Worm (Caenorhabditis elegans): ENCODE measurements around the gene vha-14.

vha-14 gene

DNA sequence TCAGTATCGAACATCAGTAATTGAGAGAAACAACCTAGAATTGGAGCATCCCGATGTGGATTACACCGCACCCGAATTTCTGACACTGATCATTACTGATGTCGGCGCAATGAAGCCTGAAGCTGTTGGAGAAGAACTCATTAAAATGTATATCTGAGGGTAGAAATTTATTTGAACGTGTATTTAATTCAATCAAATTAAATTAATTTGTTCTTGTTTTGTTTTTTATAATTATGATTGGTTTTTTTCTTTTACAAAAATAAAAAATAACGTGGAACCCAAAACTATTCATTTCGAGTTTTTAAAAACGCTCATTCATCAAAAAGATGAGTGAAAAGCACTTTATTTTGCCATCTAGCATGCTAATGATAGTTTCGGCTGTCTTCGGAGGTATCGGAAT lies 36.2 kb downstream of the vha-14 start, which contains the start of gene ZK1098.9:
ZK1098.9 (plus strand) TSS at position 301 of the 400 bp plus-strand sequence.
- TF ChIP-seq ztf-29 (GFP tag; IDR thresholded peaks at IDR 0.05): no peak
- no peak for TF ChIP-seq ref-1 (GFP tag; conservative IDR thresholded peaks at IDR 0.05)
- TF ChIP-seq cog-1 (tag; optimal IDR thresholded peaks at IDR 0.05): no peak

- TF ChIP-seq ztf-23 (GFP tag; IDR thresholded peaks at IDR 0.05): no peak
These were observed 36.9 kb downstream of the vha-14 start, which contains the start of gene ZK1098.12 for ce11 chrIII:9544820-9545219. ZK1098.12 (plus strand) TSS chrIII:9545120.

- TF ChIP-seq T22C8.4 (GFP tag; IDR thresholded peaks at IDR 0.05): peak; percentile 90
- TF ChIP-seq klf-2 (GFP tag; conservative IDR thresholded peaks at IDR 0.05): no peak
- no peak for TF ChIP-seq ztf-29 (GFP tag; IDR thresholded peaks at IDR 0.05)
- TF ChIP-seq ztf-23 (GFP tag; IDR thresholded peaks at IDR 0.05): peak; percentile 70
- no peak for TF ChIP-seq ref-1 (GFP tag; conservative IDR thresholded peaks at IDR 0.05)
- no peak for TF ChIP-seq tab-1 (GFP tag; IDR thresholded peaks at IDR 0.05)
- no peak for TF ChIP-seq med-1 (GFP tag; optimal IDR thresholded peaks at IDR 0.05; ENCODE audit: insufficient read depth)
- 0 out of 2 replicates have a peak, but pooled peaks have one; percentile 63 for TF ChIP-seq flt-1 (GFP tag; IDR thresholded peaks at IDR 0.05)
- TF ChIP-seq cog-1 (tag; optimal IDR thresholded peaks at IDR 0.05): peak; percentile 47
These were observed 38.2 kb downstream of the vha-14 start, which contains the start of gene unc-16 for ce11 chrIII:9546016-9546659. unc-16 (plus strand) TSS chrIII:9546258.

- TF ChIP-seq klf-2 (GFP tag; conservative IDR thresholded peaks at IDR 0.05) (no peak), flt-1 (GFP tag; IDR thresholded peaks at IDR 0.05) (no peak), ztf-23 (GFP tag; IDR thresholded peaks at IDR 0.05) (no peak), med-1 (GFP tag; optimal IDR thresholded peaks at IDR 0.05; ENCODE audit: insufficient read depth) (no peak), tab-1 (GFP tag; IDR thresholded peaks at IDR 0.05) (no peak), ref-1 (GFP tag; conservative IDR thresholded peaks at IDR 0.05) (no peak), T22C8.4 (GFP tag; IDR thresholded peaks at IDR 0.05) (no peak), cog-1 (tag; optimal IDR thresholded peaks at IDR 0.05) (no peak), ztf-29 (GFP tag; IDR thresholded peaks at IDR 0.05) (no peak)
These were observed 48.4 kb downstream of the vha-14 start, which contains the start of gene ZK1098.11 for ce11 chrIII:9556300-9556699. ZK1098.11 (plus strand) TSS chrIII:9556600.

- TF ChIP-seq klf-2 (GFP tag; conservative IDR thresholded peaks at IDR 0.05): no peak
- no peak for TF ChIP-seq flt-1 (GFP tag; IDR thresholded peaks at IDR 0.05)
These were observed 50.6 kb downstream of the vha-14 start, which contains the start of gene C48B4.6 for ce11 chrIII:9558463-9558862. C48B4.6 (minus strand) TSS chrIII:9558563.

All from whole organism, midembryonic.